Fruit fly (Drosophila melanogaster) whole organism, embryonic: Measurements from ENCODE around the gene CG34256.

ENCODE experiments used
- Asciz ChIP-seq: fragments of 200-800 bp; sonication (Bioruptor generic); optimal IDR thresholded peaks from 2 replicates; lab custom pipeline; 2017; ENCODE audit warnings: missing biosample characterization, mild to moderate bottlenecking, missing genetic modification characterization, missing genetic modification reagents
- B-H2 ChIP-seq: fragments of 200-800 bp; sonication (Bioruptor generic); optimal IDR thresholded peaks from 2 replicates; lab custom pipeline; 2018; ENCODE audit warnings: missing biosample characterization, mild to moderate bottlenecking, missing genetic modification characterization
- Bdp1 ChIP-seq: fragments of 200-800 bp; sonication (Bioruptor generic); optimal IDR thresholded peaks from 3 replicates; lab custom pipeline; 2016; ENCODE audit warnings: missing biosample characterization, missing genetic modification characterization
- Bgb ChIP-seq: fragments of 200-800 bp; sonication (Bioruptor generic); IDR thresholded peaks from 2 replicates; pipeline ENCODE4 v1.3.6; 2022; ENCODE audit warnings: missing biosample characterization, missing genetic modification characterization; ENCODE audit not compliant: partially characterized antibody
- CG10431 ChIP-seq: fragments of 200-800 bp; sonication (Bioruptor generic); optimal IDR thresholded peaks from 3 replicates; lab custom pipeline; 2018; ENCODE audit warnings: missing biosample characterization, mild to moderate bottlenecking, missing genetic modification characterization
- CG10462 ChIP-seq: fragments of 200-800 bp; sonication (Bioruptor generic); optimal IDR thresholded peaks from 2 replicates; lab custom pipeline; 2016; ENCODE audit warnings: missing biosample characterization, missing genetic modification characterization
- CG12299 ChIP-seq: fragments of 200-800 bp; sonication (Bioruptor generic); optimal IDR thresholded peaks from 2 replicates; lab custom pipeline; 2018; ENCODE audit warnings: missing biosample characterization, mild to moderate bottlenecking, missing genetic modification characterization
- CG12769 ChIP-seq: fragments of 200-800 bp; sonication (Bioruptor generic); optimal IDR thresholded peaks from 2 replicates; lab custom pipeline; 2019; ENCODE audit warnings: missing biosample characterization, mild to moderate bottlenecking, missing genetic modification characterization, moderate library complexity
- CG14710 ChIP-seq: fragments of 200-800 bp; sonication (Bioruptor generic); optimal IDR thresholded peaks from 3 replicates; lab custom pipeline; 2019; ENCODE audit warnings: missing biosample characterization, mild to moderate bottlenecking, missing genetic modification characterization, moderate library complexity
- CG17385 ChIP-seq: fragments of 200-800 bp; sonication (Bioruptor generic); optimal IDR thresholded peaks from 3 replicates; lab custom pipeline; 2018; ENCODE audit warnings: missing biosample characterization, mild to moderate bottlenecking, missing genetic modification characterization
- CG17612 ChIP-seq: fragments of 200-800 bp; sonication (Bioruptor generic); IDR thresholded peaks from 2 replicates; pipeline ENCODE4 v1.3.6; 2022; ENCODE audit warnings: missing biosample characterization, missing genetic modification characterization
- CG17802 ChIP-seq: fragments of 200-800 bp; sonication (Bioruptor generic); optimal IDR thresholded peaks from 2 replicates; lab custom pipeline; 2018; ENCODE audit warnings: missing biosample characterization, mild to moderate bottlenecking, missing genetic modification characterization, moderate library complexity
- CG2202 ChIP-seq: fragments of 200-800 bp; sonication (Bioruptor generic); optimal IDR thresholded peaks from 2 replicates; lab custom pipeline; 2018; ENCODE audit warnings: missing biosample characterization, mild to moderate bottlenecking, missing genetic modification characterization
- CG2875 ChIP-seq: fragments of 200-800 bp; sonication (Bioruptor generic); optimal IDR thresholded peaks from 2 replicates; lab custom pipeline; 2017; ENCODE audit warnings: missing biosample characterization, mild to moderate bottlenecking, missing genetic modification characterization, missing genetic modification reagents
- CG3163 ChIP-seq: fragments of 200-800 bp; sonication (Bioruptor generic); optimal IDR thresholded peaks from 3 replicates; lab custom pipeline; 2016; ENCODE audit warnings: missing biosample characterization, missing genetic modification characterization
- CG33213 ChIP-seq: fragments of 200-800 bp; sonication (Bioruptor generic); optimal IDR thresholded peaks from 3 replicates; lab custom pipeline; 2016; ENCODE audit warnings: missing biosample characterization, missing genetic modification characterization
- CG6689 ChIP-seq: fragments of 200-800 bp; sonication (Bioruptor generic); IDR thresholded peaks from 2 replicates; pipeline ENCODE4 v1.3.6; 2022; ENCODE audit warnings: missing biosample characterization, missing genetic modification characterization
- CG7928 ChIP-seq: fragments of 200-800 bp; sonication (Bioruptor generic); optimal IDR thresholded peaks from 2 replicates; lab custom pipeline; 2017; ENCODE audit warnings: missing biosample characterization, mild to moderate bottlenecking, missing genetic modification characterization
- CG7987 ChIP-seq: fragments of 200-800 bp; sonication (Bioruptor generic); optimal IDR thresholded peaks from 2 replicates; lab custom pipeline; 2018; ENCODE audit warnings: missing biosample characterization, mild to moderate bottlenecking, missing genetic modification characterization, moderate library complexity
- CG8281 ChIP-seq: fragments of 200-800 bp; sonication (Bioruptor generic); optimal IDR thresholded peaks from 2 replicates; lab custom pipeline; 2018; ENCODE audit warnings: missing biosample characterization, mild to moderate bottlenecking, missing genetic modification characterization, moderate library complexity
- Dek ChIP-seq: fragments of 200-800 bp; sonication (Bioruptor generic); optimal IDR thresholded peaks from 3 replicates; lab custom pipeline; 2019; ENCODE audit warnings: missing biosample characterization, mild to moderate bottlenecking, missing genetic modification characterization, moderate library complexity
- Dfd ChIP-seq, 2 experiments: fragments of >200 bp; optimal IDR thresholded peaks; 2 replicates each; lab custom pipeline; 2017; ENCODE audit warnings: missing biosample characterization in 2 of 2, missing genetic modification characterization in 2 of 2
- Doc2 ChIP-seq: fragments of 200-800 bp; sonication (Bioruptor generic); IDR thresholded peaks from 2 replicates; pipeline ENCODE4 v1.3.6; 2022; ENCODE audit warnings: missing biosample characterization, missing genetic modification characterization
- Doc3 ChIP-seq: fragments of 200-800 bp; sonication (Bioruptor generic); IDR thresholded peaks from 3 replicates; pipeline ENCODE4 v1.3.6; 2022; ENCODE audit warnings: missing biosample characterization, missing genetic modification characterization; ENCODE audit not compliant: partially characterized antibody
- Elba2 ChIP-seq: fragments of 200-800 bp; sonication (Bioruptor generic); optimal IDR thresholded peaks from 3 replicates; lab custom pipeline; 2016; ENCODE audit warnings: missing biosample characterization, missing genetic modification characterization
- Ets97D ChIP-seq: fragments of 200-800 bp; sonication (Bioruptor generic); optimal IDR thresholded peaks from 3 replicates; lab custom pipeline; 2016; ENCODE audit warnings: missing biosample characterization, missing genetic modification characterization
- H2.0 ChIP-seq: fragments of 200-800 bp; sonication (Bioruptor generic); IDR thresholded peaks from 2 replicates; pipeline ENCODE4 v1.3.6; 2022; ENCODE audit warnings: missing biosample characterization, missing genetic modification characterization
- HLH3B ChIP-seq: fragments of 200-800 bp; sonication (Bioruptor generic); IDR thresholded peaks from 2 replicates; pipeline ENCODE4 v1.3.6; 2022; ENCODE audit warnings: missing biosample characterization, missing genetic modification characterization
- HmgZ ChIP-seq: fragments of 200-800 bp; sonication (Bioruptor generic); optimal IDR thresholded peaks from 2 replicates; lab custom pipeline; 2018; ENCODE audit warnings: missing biosample characterization, mild to moderate bottlenecking, missing genetic modification characterization
- Pdp1 ChIP-seq, 2 experiments: fragments of 200-800 bp; sonication (Bioruptor generic); optimal IDR thresholded peaks; 3 replicates each; lab custom pipeline; 2016; ENCODE audit warnings: missing biosample characterization in 2 of 2, missing genetic modification characterization in 2 of 2, mild to moderate bottlenecking in 1 of 2, moderate library complexity in 1 of 2
- ac ChIP-seq: fragments of 200-800 bp; sonication (Bioruptor generic); optimal IDR thresholded peaks from 3 replicates; lab custom pipeline; 2017; ENCODE audit warnings: missing biosample characterization, mild to moderate bottlenecking, missing genetic modification characterization
- cas ChIP-seq: fragments of 200-800 bp; sonication (Bioruptor generic); IDR thresholded peaks from 2 replicates; pipeline ENCODE4 v1.3.6; 2022; ENCODE audit warnings: missing biosample characterization, missing genetic modification characterization
- eyg ChIP-seq: fragments of 200-800 bp; sonication (Bioruptor generic); optimal IDR thresholded peaks from 3 replicates; lab custom pipeline; 2016; ENCODE audit warnings: missing biosample characterization, missing genetic modification characterization
- fd102C ChIP-seq: fragments of 200-800 bp; sonication (Bioruptor generic); optimal IDR thresholded peaks from 2 replicates; lab custom pipeline; 2018; ENCODE audit warnings: missing biosample characterization, mild to moderate bottlenecking, missing genetic modification characterization, moderate library complexity
- fru ChIP-seq: fragments of >200 bp; optimal IDR thresholded peaks from 2 replicates; lab custom pipeline; 2017
- gt ChIP-seq: fragments of 200-800 bp; sonication (Bioruptor generic); IDR thresholded peaks from 2 replicates; pipeline ENCODE4 v1.3.6; 2022; ENCODE audit warnings: missing biosample characterization, missing genetic modification characterization
- h ChIP-seq: fragments of >200 bp; optimal IDR thresholded peaks from 2 replicates; lab custom pipeline; 2017
- kah ChIP-seq: fragments of 200-800 bp; sonication (Bioruptor generic); optimal IDR thresholded peaks from 2 replicates; lab custom pipeline; 2018; ENCODE audit warnings: missing biosample characterization, mild to moderate bottlenecking, missing genetic modification characterization
- knrl ChIP-seq: fragments of 200-800 bp; sonication (Bioruptor generic); IDR thresholded peaks from 3 replicates; pipeline ENCODE4 v1.3.6; 2022; ENCODE audit warnings: missing biosample characterization, missing genetic modification characterization; ENCODE audit not compliant: partially characterized antibody
- mirr ChIP-seq: fragments of 200-800 bp; sonication (Bioruptor generic); optimal IDR thresholded peaks from 3 replicates; lab custom pipeline; 2018; ENCODE audit warnings: missing biosample characterization, mild to moderate bottlenecking, missing genetic modification characterization
- mld ChIP-seq: fragments of 200-800 bp; sonication (Bioruptor generic); IDR thresholded peaks from 3 replicates; pipeline ENCODE4 v1.3.6; 2022; ENCODE audit warnings: missing biosample characterization, missing genetic modification characterization; ENCODE audit not compliant: partially characterized antibody
- nom ChIP-seq: fragments of 200-800 bp; sonication (Bioruptor generic); optimal IDR thresholded peaks from 2 replicates; lab custom pipeline; 2017; ENCODE audit warnings: missing biosample characterization, missing genetic modification characterization, mild to moderate bottlenecking, moderate library complexity, missing genetic modification reagents
- prd ChIP-seq, 3 experiments: fragments of >200 bp in 2 of 3; fragments of 200-800 bp in 1 of 3; sonication (Bioruptor generic) in 1 of 3; optimal IDR thresholded peaks in 2 of 3; IDR thresholded peaks in 1 of 3; 2 replicates in 2 of 3; 3 replicates in 1 of 3; pipeline versions ENCODE4 v1.3.6 to Lab custom; 2017 to 2022; ENCODE audit warnings: missing biosample characterization in 1 of 3, missing genetic modification characterization in 1 of 3
- ranshi ChIP-seq: fragments of 200-800 bp; sonication (Bioruptor generic); IDR thresholded peaks from 2 replicates; pipeline ENCODE4 v1.3.6; 2022; ENCODE audit warnings: missing biosample characterization, missing genetic modification characterization
- schlank ChIP-seq: fragments of 200-800 bp; sonication (Bioruptor generic); optimal IDR thresholded peaks from 2 replicates; lab custom pipeline; 2018; ENCODE audit warnings: missing biosample characterization, mild to moderate bottlenecking, missing genetic modification characterization
- ssp ChIP-seq: fragments of 200-800 bp; sonication (Bioruptor generic); IDR thresholded peaks from 2 replicates; pipeline ENCODE4 v1.3.6; 2022; ENCODE audit warnings: missing biosample characterization, missing genetic modification characterization
- stc ChIP-seq: fragments of 200-800 bp; sonication (Bioruptor generic); IDR thresholded peaks from 2 replicates; pipeline ENCODE4 v1.3.6; 2022; ENCODE audit warnings: missing biosample characterization, missing genetic modification characterization
- toy ChIP-seq: fragments of 200-800 bp; sonication (Bioruptor generic); IDR thresholded peaks from 2 replicates; pipeline ENCODE4 v1.3.6; 2022; ENCODE audit warnings: missing biosample characterization, missing genetic modification characterization
- trem ChIP-seq: fragments of 200-800 bp; optimal IDR thresholded peaks from 3 replicates; lab custom pipeline; 2019; ENCODE audit warnings: missing biosample characterization, mild to moderate bottlenecking, missing genetic modification characterization, moderate library complexity
- zfh2 ChIP-seq: fragments of 200-800 bp; sonication (Bioruptor generic); optimal IDR thresholded peaks from 2 replicates; lab custom pipeline; 2016; ENCODE audit warnings: missing biosample characterization, missing genetic modification characterization

Gene CG34256

DNA sequence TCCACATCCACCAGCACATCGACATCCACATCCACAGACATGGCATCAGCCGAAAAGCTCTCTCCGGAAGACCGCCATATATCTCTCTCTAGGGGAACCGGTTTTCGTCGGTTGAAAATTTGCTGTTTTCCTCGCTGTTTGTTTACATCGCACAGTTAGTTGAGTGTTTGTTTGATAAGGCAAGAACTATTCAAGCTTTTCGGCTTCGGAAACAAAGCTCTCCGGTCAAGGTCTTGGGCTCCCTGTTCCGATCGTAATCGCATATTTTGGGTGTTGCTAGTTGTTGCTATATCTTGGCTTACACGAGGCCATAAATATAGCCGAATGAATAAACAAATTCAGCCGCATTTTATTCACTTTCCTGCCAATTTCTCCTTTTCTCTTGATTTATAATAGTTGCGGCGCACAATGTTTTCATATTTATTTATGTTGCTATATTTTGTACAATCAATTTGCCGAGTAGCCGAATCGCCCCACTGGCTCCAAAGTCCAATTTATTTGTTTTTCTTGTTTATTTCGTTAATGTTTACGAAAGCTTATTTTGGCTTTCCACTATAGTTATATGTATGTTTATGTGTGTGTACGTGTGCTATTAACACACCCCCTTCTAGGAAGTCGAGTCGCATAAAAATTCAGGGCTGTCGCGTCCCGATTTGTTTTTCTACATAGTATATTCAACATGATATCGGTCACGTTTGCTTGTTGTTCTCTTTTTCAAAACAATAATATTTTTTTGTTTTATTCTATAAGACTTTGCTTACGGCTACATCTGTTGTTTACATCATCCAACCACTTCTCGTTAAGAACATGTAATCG, 7.4 kb upstream of the CG34256 start (continued):
- TF ChIP-seq Dek (tag; lab: Kevin White, UChicago) (no peak), fru (lab: Kevin White, UChicago) (no peak), kah (GFP tag; lab: Kevin White, UChicago) (no peak), CG12299 (tag; lab: Kevin White, UChicago) (no peak), knrl (GFP tag; lab: Robert Waterston, UW) (no peak), Ets97D (GFP tag; lab: Kevin White, UChicago) (no peak), CG6689 (no peak), nom (peak; percentile 34), H2.0 (GFP tag; lab: Robert Waterston, UW) (no peak), stc (GFP tag; lab: Robert Waterston, UW) (no peak), Bgb (no peak), Dfd (GFP tag; optimal IDR thresholded peaks at IDR 0.05; lab: Kevin White, UChicago) (no peak), CG7928 (GFP tag; lab: Kevin White, UChicago) (peak; percentile 73), CG17612 (no peak), B-H2 (GFP tag; lab: Kevin White, UChicago) (peak; percentile 29), CG2202 (no peak), Doc2 (GFP tag; lab: Robert Waterston, UW) (no peak), ac (GFP tag; lab: Kevin White, UChicago) (no peak), eyg (GFP tag; lab: Kevin White, UChicago) (peak; percentile 22), zfh2 (no peak), CG17802 (tag; lab: Kevin White, UChicago) (no peak), trem (no peak), cas (GFP tag; lab: Robert Waterston, UW) (no peak), fd102C (GFP tag; lab: Kevin White, UChicago) (no peak), CG17385 (peak; percentile 35), CG2875 (no peak), mirr (peak; percentile 53), CG10431 (GFP tag; lab: Kevin White, UChicago) (peak; percentile 11), Asciz (GFP tag; lab: Kevin White, UChicago) (no peak), ssp (GFP tag; lab: Robert Waterston, UW) (no peak), mld (GFP tag; lab: Robert Waterston, UW) (no peak), schlank (tag; lab: Kevin White, UChicago) (no peak), ranshi (GFP tag; lab: Robert Waterston, UW) (no peak), CG10462 (GFP tag; lab: Kevin White, UChicago) (no peak), Bdp1 (GFP tag; lab: Kevin White, UChicago) (no peak), CG3163 (GFP tag; lab: Kevin White, UChicago) (no peak), h (lab: Kevin White, UChicago) (no peak), CG33213 (no peak), HmgZ (tag; lab: Kevin White, UChicago) (no peak), gt (GFP tag; lab: Robert Waterston, UW) (no peak), Doc3 (GFP tag; lab: Robert Waterston, UW) (no peak), Elba2 (GFP tag; lab: Kevin White, UChicago) (no peak), HLH3B (GFP tag; lab: Robert Waterston, UW) (no peak), Pdp1 (GFP tag; optimal IDR thresholded peaks at IDR 0.05; lab: Kevin White, UChicago) (peak in 1 of 2 experiments; percentile 93), CG12769 (tag; lab: Kevin White, UChicago) (peak; percentile 81), CG7987 (GFP tag; lab: Kevin White, UChicago) (no peak), prd (optimal IDR thresholded peaks at IDR 0.05; lab: Kevin White, UChicago) (no peak), prd (GFP tag; IDR thresholded peaks at IDR 0.05; lab: Robert Waterston, UW) (no peak), CG14710 (tag; lab: Kevin White, UChicago) (no peak), toy (no peak), CG8281 (tag; lab: Kevin White, UChicago) (no peak)
